Worm (Caenorhabditis elegans): ENCODE results near the gene F59A6.10.

ce11 chrII:5040631-5041156, 36.9 kb downstream of the F59A6.10 start, which contains the start of gene F33G12.7:
- no peak for TF ChIP-seq nhr-76 (tag; optimal IDR thresholded peaks at IDR 0.05)
- TF ChIP-seq nhr-28 (tag; optimal IDR thresholded peaks at IDR 0.05): no peak
- no peak for TF ChIP-seq nhr-237 (tag; optimal IDR thresholded peaks at IDR 0.05)
- no peak for TF ChIP-seq sem-2 (GFP tag; optimal IDR thresholded peaks at IDR 0.05)
- no peak for TF ChIP-seq cnd-1 (tag; optimal IDR thresholded peaks at IDR 0.05)
- no peak for TF ChIP-seq blmp-1 (tag; optimal IDR thresholded peaks at IDR 0.05)
- no peak for TF ChIP-seq snpc-4 (tag; optimal IDR thresholded peaks at IDR 0.05)
- TF ChIP-seq mls-2 (tag; optimal IDR thresholded peaks at IDR 0.05): no peak
- no peak for TF ChIP-seq lin-13 (tag; optimal IDR thresholded peaks at IDR 0.05)
- no peak for TF ChIP-seq unc-120 (tag; optimal IDR thresholded peaks at IDR 0.05; ENCODE audit: poor library complexity, severe bottlenecking)
- no peak for TF ChIP-seq sptf-1 (tag; optimal IDR thresholded peaks at IDR 0.05)
- no peak for TF ChIP-seq ceh-83 (GFP tag; optimal IDR thresholded peaks at IDR 0.05)
- TF ChIP-seq bed-3 (GFP tag; optimal IDR thresholded peaks at IDR 0.05): no peak
- TF ChIP-seq tbx-8 (GFP tag; optimal IDR thresholded peaks at IDR 0.05): no peak

All from whole organism, mixed stage, embryonic.